Fruit fly (Drosophila melanogaster) whole organism, embryonic: ENCODE data around the gene CG17549.

Experiments used
- Adf1 ChIP-seq: fragments of 200-800 bp; sonication (Bioruptor generic); IDR thresholded peaks from 2 replicates; pipeline ENCODE4 v1.3.6; 2022; ENCODE audit warnings: missing biosample characterization, missing genetic modification characterization
- Atf-2 ChIP-seq: fragments of 200-800 bp; sonication (Bioruptor generic); optimal IDR thresholded peaks from 2 replicates; lab custom pipeline; 2016; ENCODE audit warnings: missing biosample characterization, missing genetic modification characterization
- CG13287 ChIP-seq: fragments of 200-800 bp; sonication (Bioruptor generic); IDR thresholded peaks from 2 replicates; pipeline ENCODE4 v1.3.6; 2022; ENCODE audit warnings: missing biosample characterization, missing genetic modification characterization; ENCODE audit not compliant: partially characterized antibody
- CG13775 ChIP-seq: fragments of 200-800 bp; sonication (Bioruptor generic); optimal IDR thresholded peaks from 3 replicates; lab custom pipeline; 2017; ENCODE audit warnings: missing biosample characterization, mild to moderate bottlenecking, missing genetic modification characterization
- CG18262 ChIP-seq: fragments of 200-800 bp; optimal IDR thresholded peaks from 3 replicates; lab custom pipeline; 2019; ENCODE audit warnings: missing biosample characterization, mild to moderate bottlenecking, missing genetic modification characterization, moderate library complexity
- CG2129 ChIP-seq: fragments of 200-800 bp; sonication (Bioruptor generic); IDR thresholded peaks from 2 replicates; pipeline ENCODE4 v1.3.6; 2022; ENCODE audit warnings: missing biosample characterization, missing genetic modification characterization; ENCODE audit not compliant: partially characterized antibody
- CG3281 ChIP-seq: fragments of 200-800 bp; sonication (Bioruptor generic); optimal IDR thresholded peaks from 3 replicates; lab custom pipeline; 2017; ENCODE audit warnings: missing biosample characterization, mild to moderate bottlenecking, missing genetic modification characterization
- CG3726 ChIP-seq: fragments of 200-800 bp; sonication (Bioruptor generic); IDR thresholded peaks from 3 replicates; pipeline ENCODE4, ENCODE4 v1.3.6; 2022; ENCODE audit warnings: missing biosample characterization, missing genetic modification characterization
- CG6683 ChIP-seq: fragments of 200-800 bp; sonication (Bioruptor generic); optimal IDR thresholded peaks from 2 replicates; lab custom pipeline; 2017; ENCODE audit warnings: missing biosample characterization, mild to moderate bottlenecking, missing genetic modification characterization, missing genetic modification reagents
- CG7271 ChIP-seq: fragments of 200-800 bp; sonication (Bioruptor generic); optimal IDR thresholded peaks from 2 replicates; lab custom pipeline; 2018; ENCODE audit warnings: missing biosample characterization, mild to moderate bottlenecking, missing genetic modification characterization, moderate library complexity
- CG8290 ChIP-seq, 3 experiments: fragments of 200-800 bp; sonication (Bioruptor generic); optimal IDR thresholded peaks; 2 replicates each; lab custom pipeline; 2016 to 2019; ENCODE audit warnings: missing biosample characterization in 3 of 3, missing genetic modification characterization in 3 of 3, mild to moderate bottlenecking in 2 of 3, moderate library complexity in 1 of 3
- CG8478 ChIP-seq: fragments of >200 bp; optimal IDR thresholded peaks from 2 replicates; lab custom pipeline; 2018
- CG9437 ChIP-seq: fragments of 200-800 bp; sonication (Bioruptor generic); optimal IDR thresholded peaks from 2 replicates; lab custom pipeline; 2018; ENCODE audit warnings: missing biosample characterization, mild to moderate bottlenecking, missing genetic modification characterization
- D ChIP-seq, 2 experiments: fragments of 200-800 bp in 1 of 2; fragments of >200 bp in 1 of 2; sonication (Bioruptor generic) in 1 of 2; optimal IDR thresholded peaks; 2 replicates in 1 of 2; 3 replicates in 1 of 2; lab custom pipeline; 2017; ENCODE audit warnings: mild to moderate bottlenecking in 1 of 2, missing biosample characterization in 1 of 2, missing genetic modification characterization in 1 of 2, missing genetic modification reagents in 1 of 2
- Deaf1 ChIP-seq: fragments of 200-800 bp; optimal IDR thresholded peaks from 3 replicates; lab custom pipeline; 2019; ENCODE audit warnings: missing biosample characterization, mild to moderate bottlenecking, missing genetic modification characterization, moderate library complexity
- Dip3 ChIP-seq: fragments of 200-800 bp; sonication (Bioruptor generic); optimal IDR thresholded peaks from 3 replicates; lab custom pipeline; 2016; ENCODE audit warnings: missing biosample characterization, missing genetic modification characterization
- Elba2 ChIP-seq: fragments of 200-800 bp; sonication (Bioruptor generic); optimal IDR thresholded peaks from 3 replicates; lab custom pipeline; 2016; ENCODE audit warnings: missing biosample characterization, missing genetic modification characterization
- Fer2 ChIP-seq: fragments of 200-800 bp; sonication (Bioruptor generic); optimal IDR thresholded peaks from 2 replicates; lab custom pipeline; 2018; ENCODE audit warnings: missing biosample characterization, mild to moderate bottlenecking, missing genetic modification characterization, moderate library complexity
- HmgD ChIP-seq: fragments of 200-800 bp; sonication (Bioruptor generic); optimal IDR thresholded peaks from 3 replicates; lab custom pipeline; 2016; ENCODE audit warnings: missing biosample characterization, missing genetic modification characterization
- Hr3 ChIP-seq: fragments of 200-800 bp; sonication (Bioruptor generic); optimal IDR thresholded peaks from 3 replicates; lab custom pipeline; 2016; ENCODE audit warnings: missing biosample characterization, missing genetic modification characterization
- Kr ChIP-seq: fragments of 200-800 bp; sonication (Bioruptor generic); optimal IDR thresholded peaks from 2 replicates; lab custom pipeline; 2017; ENCODE audit warnings: missing biosample characterization, mild to moderate bottlenecking, missing genetic modification characterization
- Meics ChIP-seq: fragments of 200-800 bp; sonication (Bioruptor generic); optimal IDR thresholded peaks from 2 replicates; lab custom pipeline; 2017; ENCODE audit warnings: missing biosample characterization, mild to moderate bottlenecking, missing genetic modification characterization
- NC2β ChIP-seq: fragments of 200-800 bp; sonication (Bioruptor generic); optimal IDR thresholded peaks from 2 replicates; lab custom pipeline; 2016; ENCODE audit warnings: missing biosample characterization, missing genetic modification characterization
- Nf-YB ChIP-seq: fragments of 200-800 bp; sonication (Bioruptor generic); optimal IDR thresholded peaks from 3 replicates; lab custom pipeline; 2019; ENCODE audit warnings: missing biosample characterization, mild to moderate bottlenecking, missing genetic modification characterization, moderate library complexity
- Oaz ChIP-seq: fragments of 200-800 bp; sonication (Bioruptor generic); IDR thresholded peaks from 2 replicates; pipeline ENCODE4 v1.3.6; 2022; ENCODE audit warnings: missing biosample characterization, missing genetic modification characterization
- Sry-β ChIP-seq: fragments of 200-800 bp; sonication (Bioruptor generic); optimal IDR thresholded peaks from 2 replicates; lab custom pipeline; 2018; ENCODE audit warnings: missing biosample characterization, mild to moderate bottlenecking, missing genetic modification characterization, moderate library complexity
- Stat92E ChIP-seq, 3 experiments: fragments of >200 bp in 2 of 3; fragments of 200-800 bp in 1 of 3; sonication (Bioruptor generic) in 1 of 3; optimal IDR thresholded peaks; 2 replicates each; lab custom pipeline; 2017 to 2019; ENCODE audit warnings: missing biosample characterization in 3 of 3, missing genetic modification characterization in 3 of 3, mild to moderate bottlenecking in 1 of 3, moderate library complexity in 1 of 3
- abd-A ChIP-seq: fragments of 200-800 bp; sonication (Bioruptor generic); optimal IDR thresholded peaks from 3 replicates; lab custom pipeline; 2019; ENCODE audit warnings: missing biosample characterization, mild to moderate bottlenecking, missing genetic modification characterization, moderate library complexity
- bbx ChIP-seq: fragments of 200-800 bp; sonication (Bioruptor generic); IDR thresholded peaks from 2 replicates; pipeline ENCODE4 v1.3.6; 2022; ENCODE audit warnings: missing biosample characterization, missing genetic modification characterization; ENCODE audit not compliant: partially characterized antibody
- cad ChIP-seq: fragments of >200 bp; optimal IDR thresholded peaks from 2 replicates; lab custom pipeline; 2017; ENCODE audit warnings: missing biosample characterization, missing genetic modification characterization
- caup ChIP-seq: fragments of 200-800 bp; sonication (Bioruptor generic); optimal IDR thresholded peaks from 3 replicates; lab custom pipeline; 2017; ENCODE audit warnings: missing biosample characterization, mild to moderate bottlenecking, missing genetic modification characterization, moderate library complexity; ENCODE audit not compliant: severe bottlenecking
- crol ChIP-seq: fragments of 200-800 bp; sonication (Bioruptor generic); IDR thresholded peaks from 2 replicates; pipeline ENCODE4 v1.3.6; 2022; ENCODE audit warnings: missing biosample characterization, missing genetic modification characterization
- dati ChIP-seq: fragments of 200-800 bp; sonication (Bioruptor generic); IDR thresholded peaks from 2 replicates; pipeline ENCODE4 v1.3.6; 2022; ENCODE audit warnings: missing biosample characterization, missing genetic modification characterization
- grn ChIP-seq: fragments of 200-800 bp; sonication (Bioruptor generic); optimal IDR thresholded peaks from 3 replicates; lab custom pipeline; 2017; ENCODE audit warnings: missing biosample characterization, missing genetic modification characterization
- pum ChIP-seq: fragments of 200-800 bp; sonication (Bioruptor generic); optimal IDR thresholded peaks from 2 replicates; lab custom pipeline; 2016; ENCODE audit warnings: missing biosample characterization, missing genetic modification characterization
- ro ChIP-seq: fragments of 200-800 bp; sonication (Bioruptor generic); IDR thresholded peaks from 2 replicates; pipeline ENCODE4 v1.3.6; 2022; ENCODE audit warnings: missing biosample characterization, missing genetic modification characterization
- schlank ChIP-seq: fragments of 200-800 bp; sonication (Bioruptor generic); optimal IDR thresholded peaks from 2 replicates; lab custom pipeline; 2018; ENCODE audit warnings: missing biosample characterization, mild to moderate bottlenecking, missing genetic modification characterization
- sens ChIP-seq: fragments of 200-800 bp; sonication (Bioruptor generic); peaks from one replicate; lab custom pipeline; 2016; ENCODE audit warnings: missing biosample characterization, missing genetic modification characterization
- slbo ChIP-seq: fragments of 200-800 bp; sonication (Bioruptor generic); IDR thresholded peaks from 2 replicates; pipeline ENCODE4 v1.3.6; 2022; ENCODE audit warnings: missing biosample characterization, missing genetic modification characterization
- sqz ChIP-seq: fragments of 200-800 bp; sonication (Bioruptor generic); optimal IDR thresholded peaks from 3 replicates; lab custom pipeline; 2018; ENCODE audit warnings: missing biosample characterization, mild to moderate bottlenecking, missing genetic modification characterization
- tio ChIP-seq: fragments of 200-800 bp; sonication (Bioruptor generic); optimal IDR thresholded peaks from 2 replicates; lab custom pipeline; 2017; ENCODE audit warnings: missing biosample characterization, missing genetic modification characterization, inconsistent platforms
- tll ChIP-seq, 2 experiments: fragments of 200-800 bp in 1 of 2; fragments of >200 bp in 1 of 2; sonication (Bioruptor generic) in 1 of 2; optimal IDR thresholded peaks; 2 replicates each; lab custom pipeline; 2017 to 2019; ENCODE audit warnings: missing biosample characterization in 2 of 2, missing genetic modification characterization in 2 of 2, mild to moderate bottlenecking in 1 of 2, moderate library complexity in 1 of 2
- twi ChIP-seq: fragments of 200-800 bp; optimal IDR thresholded peaks from 2 replicates; lab custom pipeline; 2019; ENCODE audit warnings: missing biosample characterization, mild to moderate bottlenecking, missing genetic modification characterization, moderate library complexity
- zen ChIP-seq: fragments of 200-800 bp; sonication (Bioruptor generic); optimal IDR thresholded peaks from 3 replicates; lab custom pipeline; 2018; ENCODE audit warnings: missing biosample characterization, mild to moderate bottlenecking, missing genetic modification characterization, moderate library complexity

The CG17549 gene

dm6 chr2L:19339023-19339422 is 50.9 kb downstream of the CG17549 start:
- no peak for TF ChIP-seq Sry-β
- no peak for TF ChIP-seq CG2129 (GFP tag; lab: Robert Waterston, UW)
- TF ChIP-seq CG6683 (GFP tag; lab: Kevin White, UChicago) = no peak
- TF ChIP-seq Nf-YB (GFP tag; lab: Kevin White, UChicago) = no peak
- TF ChIP-seq Oaz (GFP tag; lab: Robert Waterston, UW) = no peak
- no peak for TF ChIP-seq slbo
- no peak for TF ChIP-seq tio (GFP tag; lab: Kevin White, UChicago)
- peak; percentile 59 for TF ChIP-seq zen
- no peak for TF ChIP-seq Fer2 (tag; lab: Kevin White, UChicago)
- no peak for TF ChIP-seq Deaf1 (tag; lab: Kevin White, UChicago)
- peak; percentile 70 for TF ChIP-seq cad (GFP tag; lab: Kevin White, UChicago)
- no peak for TF ChIP-seq dati (GFP tag; lab: Robert Waterston, UW)
- TF ChIP-seq HmgD (GFP tag; lab: Kevin White, UChicago) = no peak
- no peak for TF ChIP-seq sqz (GFP tag; lab: Kevin White, UChicago)
- TF ChIP-seq CG8290 (GFP tag; optimal IDR thresholded peaks at IDR 0.05; lab: Kevin White, UChicago) = no peak
- no peak for TF ChIP-seq CG8290 (tag; optimal IDR thresholded peaks at IDR 0.05; lab: Kevin White, UChicago)
- no peak for TF ChIP-seq Meics (GFP tag; lab: Kevin White, UChicago)
- peak; percentile 54 for TF ChIP-seq Kr (GFP tag; lab: Kevin White, UChicago)
- no peak for TF ChIP-seq NC2β (GFP tag; lab: Kevin White, UChicago)
- no peak for TF ChIP-seq ro (GFP tag; lab: Robert Waterston, UW)
- TF ChIP-seq D (optimal IDR thresholded peaks at IDR 0.05; lab: Kevin White, UChicago) = peak; percentile 94
- no peak for TF ChIP-seq D (GFP tag; optimal IDR thresholded peaks at IDR 0.05; lab: Kevin White, UChicago)
- no peak for TF ChIP-seq Hr3 (GFP tag; lab: Kevin White, UChicago)
- TF ChIP-seq grn (GFP tag; lab: Kevin White, UChicago) = peak; percentile 46
- TF ChIP-seq Atf-2 = no peak
- TF ChIP-seq CG18262 (tag; lab: Kevin White, UChicago) = no peak

DNA sequence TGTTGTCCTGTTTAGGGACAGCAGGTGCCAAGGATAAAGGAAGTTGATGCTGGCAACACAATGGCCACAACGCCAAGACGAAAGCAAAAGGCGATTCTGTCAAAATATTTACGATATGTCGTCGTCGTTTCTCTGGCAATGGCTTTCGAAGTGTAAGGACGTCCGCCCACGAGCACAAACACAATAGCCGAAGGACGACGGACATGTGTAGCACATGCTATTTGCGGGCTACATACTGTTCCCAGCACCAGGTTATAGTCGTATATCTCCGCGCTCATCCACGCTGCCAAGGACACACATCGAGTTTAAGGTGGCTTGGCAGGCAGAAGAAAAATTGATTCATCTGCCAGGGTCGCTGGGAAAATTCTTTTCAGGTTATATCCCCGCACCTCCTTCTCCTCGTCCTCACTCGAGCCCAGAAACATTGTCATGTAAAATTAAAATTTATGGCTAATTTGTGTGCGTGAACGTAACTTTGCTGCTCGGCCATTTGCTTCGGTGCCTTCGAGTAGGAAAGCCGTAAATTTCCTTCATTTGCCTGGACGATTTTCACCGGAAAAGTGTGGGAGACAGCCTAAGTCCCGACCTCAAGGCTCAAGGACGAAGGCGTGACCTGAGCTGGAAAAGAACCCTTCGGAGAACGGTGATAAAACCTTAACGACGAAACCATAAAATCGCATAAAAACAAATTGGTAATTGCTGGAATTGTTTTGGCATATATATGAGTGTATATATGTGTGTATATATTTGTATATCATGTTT is 51.7 kb downstream of the CG17549 start:
- no peak for TF ChIP-seq Adf1 (GFP tag; lab: Robert Waterston, UW)
- peak in 1 of 3 experiments; percentile 45 for TF ChIP-seq Stat92E (GFP tag; optimal IDR thresholded peaks at IDR 0.05; lab: Kevin White, UChicago)
- peak; percentile 68; the same call in 1 of the 2 replicates for TF ChIP-seq crol (GFP tag; lab: Robert Waterston, UW)
- peak; percentile 6 for TF ChIP-seq abd-A (tag; lab: Kevin White, UChicago)
- peak; percentile 78 for TF ChIP-seq D (optimal IDR thresholded peaks at IDR 0.05; lab: Kevin White, UChicago)
- no peak for TF ChIP-seq D (GFP tag; optimal IDR thresholded peaks at IDR 0.05; lab: Kevin White, UChicago)
- no peak for TF ChIP-seq pum (GFP tag; lab: Kevin White, UChicago)
- no peak for TF ChIP-seq caup (GFP tag; lab: Kevin White, UChicago)
- TF ChIP-seq schlank (tag; lab: Kevin White, UChicago) = no peak
- peak; percentile 94 for TF ChIP-seq twi
- no peak for TF ChIP-seq CG13287 (GFP tag; lab: Robert Waterston, UW)
- no peak for TF ChIP-seq CG3726
- peak; percentile 43 for TF ChIP-seq CG7271
- peak; percentile 38 for TF ChIP-seq sens (GFP tag; lab: Kevin White, UChicago)
- no peak for TF ChIP-seq Elba2 (GFP tag; lab: Kevin White, UChicago)
- TF ChIP-seq CG3281 (GFP tag; lab: Kevin White, UChicago) = no peak
- no peak for TF ChIP-seq CG13775 (GFP tag; lab: Kevin White, UChicago)
- TF ChIP-seq Dip3 (GFP tag; lab: Kevin White, UChicago) = no peak
- no peak for TF ChIP-seq CG9437 (GFP tag; lab: Kevin White, UChicago)
- TF ChIP-seq cad (GFP tag; lab: Kevin White, UChicago) = peak; percentile 92
- peak in 1 of 2 experiments; percentile 95 for TF ChIP-seq tll (GFP tag; optimal IDR thresholded peaks at IDR 0.05; lab: Kevin White, UChicago)
- TF ChIP-seq bbx (GFP tag; lab: Robert Waterston, UW) = no peak
- TF ChIP-seq CG8478 (lab: Kevin White, UChicago) = no peak
- TF ChIP-seq zen = peak; percentile 80
